Fruit fly (Drosophila melanogaster) whole organism, embryonic: ENCODE measurements around the gene CG42673.

Experiments used
- Bgb ChIP-seq: fragments of 200-800 bp; sonication (Bioruptor generic); IDR thresholded peaks from 2 replicates; pipeline ENCODE4 v1.3.6; 2022; ENCODE audit warnings: missing biosample characterization, missing genetic modification characterization; ENCODE audit not compliant: partially characterized antibody
- BtbVII ChIP-seq: fragments of 200-800 bp; sonication (Bioruptor generic); optimal IDR thresholded peaks from 3 replicates; lab custom pipeline; 2017; ENCODE audit warnings: missing biosample characterization, mild to moderate bottlenecking, missing genetic modification characterization
- CG1024 ChIP-seq: fragments of 200-800 bp; sonication (Bioruptor generic); IDR thresholded peaks from 2 replicates; pipeline ENCODE4 v1.3.6; 2022; ENCODE audit warnings: missing biosample characterization, missing genetic modification characterization
- CG10959 ChIP-seq: fragments of 200-800 bp; sonication (Bioruptor generic); IDR thresholded peaks from 2 replicates; pipeline ENCODE4 v1.3.6; 2022; ENCODE audit warnings: missing biosample characterization, missing genetic modification characterization
- CG11695 ChIP-seq: fragments of 200-800 bp; sonication (Bioruptor generic); IDR thresholded peaks from 3 replicates; pipeline ENCODE4 v1.3.6; 2022; ENCODE audit warnings: missing biosample characterization, missing genetic modification characterization
- CG12104 ChIP-seq: fragments of 200-800 bp; sonication (Bioruptor generic); optimal IDR thresholded peaks from 3 replicates; lab custom pipeline; 2016; ENCODE audit warnings: missing biosample characterization, missing genetic modification characterization
- CG12155 ChIP-seq: fragments of 200-800 bp; sonication (Bioruptor generic); optimal IDR thresholded peaks from 3 replicates; lab custom pipeline; 2016; ENCODE audit warnings: missing biosample characterization, missing genetic modification characterization
- CG14667 ChIP-seq: fragments of 200-800 bp; sonication (Bioruptor generic); IDR thresholded peaks from 2 replicates; pipeline ENCODE4 v1.3.6; 2022; ENCODE audit warnings: missing biosample characterization, missing genetic modification characterization
- CG1602 ChIP-seq: fragments of 200-800 bp; sonication (Bioruptor generic); optimal IDR thresholded peaks from 3 replicates; lab custom pipeline; 2016; ENCODE audit warnings: missing biosample characterization, missing genetic modification characterization
- CG16815 ChIP-seq: fragments of 200-800 bp; sonication (Bioruptor generic); optimal IDR thresholded peaks from 3 replicates; lab custom pipeline; 2017; ENCODE audit warnings: missing biosample characterization, mild to moderate bottlenecking, missing genetic modification characterization
- CG17328 ChIP-seq: fragments of 200-800 bp; sonication (Bioruptor generic); IDR thresholded peaks from 2 replicates; pipeline ENCODE4 v1.3.6; 2022; ENCODE audit warnings: missing biosample characterization, missing genetic modification characterization
- CG2199 ChIP-seq: fragments of 200-800 bp; sonication (Bioruptor generic); IDR thresholded peaks from 3 replicates; pipeline ENCODE4 v1.3.6; 2022; ENCODE audit warnings: missing biosample characterization, missing genetic modification characterization
- CG31441 ChIP-seq: fragments of 200-800 bp; sonication (Bioruptor generic); IDR thresholded peaks from 2 replicates; pipeline ENCODE4 v1.3.6; 2022; ENCODE audit warnings: missing biosample characterization, missing genetic modification characterization
- CG34376 ChIP-seq: fragments of 200-800 bp; sonication (Bioruptor generic); optimal IDR thresholded peaks from 2 replicates; lab custom pipeline; 2018; ENCODE audit warnings: missing biosample characterization, mild to moderate bottlenecking, missing genetic modification characterization
- CG34422 ChIP-seq: fragments of 200-800 bp; sonication (Bioruptor generic); IDR thresholded peaks from 3 replicates; pipeline ENCODE4 v1.3.6; 2022; ENCODE audit warnings: missing biosample characterization, missing genetic modification characterization
- CG4617 ChIP-seq: fragments of 200-800 bp; sonication (Bioruptor generic); optimal IDR thresholded peaks from 3 replicates; lab custom pipeline; 2016; ENCODE audit warnings: missing biosample characterization, missing genetic modification characterization, borderline replicate concordance
- CG6272 ChIP-seq: fragments of 200-800 bp; sonication (Bioruptor generic); IDR thresholded peaks from 2 replicates; pipeline ENCODE4 v1.3.6; 2022; ENCODE audit warnings: missing biosample characterization, missing genetic modification characterization
- CG6854 ChIP-seq: fragments of 200-800 bp; sonication (Bioruptor generic); optimal IDR thresholded peaks from 3 replicates; lab custom pipeline; 2017; ENCODE audit warnings: missing biosample characterization, mild to moderate bottlenecking, missing genetic modification characterization
- CG8765 ChIP-seq: fragments of 200-800 bp; sonication (Bioruptor generic); IDR thresholded peaks from 2 replicates; pipeline ENCODE4 v1.3.6; 2022; ENCODE audit warnings: missing biosample characterization, missing genetic modification characterization
- CG9727 ChIP-seq: fragments of 200-800 bp; sonication (Bioruptor generic); optimal IDR thresholded peaks from 3 replicates; lab custom pipeline; 2017; ENCODE audit warnings: missing biosample characterization, mild to moderate bottlenecking, missing genetic modification characterization
- CoRest ChIP-seq: fragments of 200-800 bp; sonication (Bioruptor generic); optimal IDR thresholded peaks from 3 replicates; lab custom pipeline; 2018; ENCODE audit warnings: missing biosample characterization, mild to moderate bottlenecking, missing genetic modification characterization, moderate library complexity
- CrebB ChIP-seq: fragments of 200-800 bp; sonication (Bioruptor generic); optimal IDR thresholded peaks from 3 replicates; lab custom pipeline; 2018; ENCODE audit warnings: missing biosample characterization, mild to moderate bottlenecking, missing genetic modification characterization
- HHEX ChIP-seq: fragments of 200-800 bp; sonication (Bioruptor generic); optimal IDR thresholded peaks from 3 replicates; lab custom pipeline; 2017; ENCODE audit warnings: missing biosample characterization, mild to moderate bottlenecking, missing genetic modification characterization, missing genetic modification reagents
- Lpt ChIP-seq: fragments of >200 bp; optimal IDR thresholded peaks from 2 replicates; lab custom pipeline; 2018; ENCODE audit warnings: missing biosample characterization, missing genetic modification characterization
- Poxn ChIP-seq: fragments of 200-800 bp; sonication (Bioruptor generic); IDR thresholded peaks from 2 replicates; pipeline ENCODE4 v1.3.6; 2022; ENCODE audit warnings: missing biosample characterization, missing genetic modification characterization
- Six4 ChIP-seq: fragments of 200-800 bp; sonication (Bioruptor generic); optimal IDR thresholded peaks from 2 replicates; lab custom pipeline; 2016; ENCODE audit warnings: missing biosample characterization, missing genetic modification characterization
- TFAM ChIP-seq: fragments of 200-800 bp; sonication (Bioruptor generic); optimal IDR thresholded peaks from 2 replicates; lab custom pipeline; 2017; ENCODE audit warnings: missing biosample characterization, missing genetic modification characterization, inconsistent platforms
- Vsx1 ChIP-seq: fragments of 200-800 bp; sonication (Bioruptor generic); optimal IDR thresholded peaks from 2 replicates; lab custom pipeline; 2017; ENCODE audit warnings: missing biosample characterization, mild to moderate bottlenecking, missing genetic modification characterization, missing genetic modification reagents
- abd-A ChIP-seq: fragments of 200-800 bp; sonication (Bioruptor generic); optimal IDR thresholded peaks from 3 replicates; lab custom pipeline; 2019; ENCODE audit warnings: missing biosample characterization, mild to moderate bottlenecking, missing genetic modification characterization, moderate library complexity
- ap ChIP-seq: fragments of 200-800 bp; sonication (Bioruptor generic); IDR thresholded peaks from 2 replicates; pipeline ENCODE4 v1.3.6; 2022; ENCODE audit warnings: missing biosample characterization, missing genetic modification characterization
- btn ChIP-seq: fragments of 200-800 bp; sonication (Bioruptor generic); optimal IDR thresholded peaks from 2 replicates; lab custom pipeline; 2016; ENCODE audit warnings: missing biosample characterization, missing genetic modification characterization
- chinmo ChIP-seq: fragments of 200-800 bp; sonication (Bioruptor generic); IDR thresholded peaks from 4 replicates; pipeline ENCODE4 v1.3.6; 2022; ENCODE audit warnings: missing biosample characterization, missing genetic modification characterization; ENCODE audit not compliant: partially characterized antibody
- corto ChIP-seq: fragments of 200-800 bp; sonication (Bioruptor generic); optimal IDR thresholded peaks from 2 replicates; lab custom pipeline; 2016; ENCODE audit warnings: missing biosample characterization, mild to moderate bottlenecking, missing genetic modification characterization, moderate library complexity
- croc ChIP-seq: fragments of 200-800 bp; sonication (Bioruptor generic); conservative IDR thresholded peaks from 3 replicates; pipeline ENCODE4 v1.3.6; 2022; ENCODE audit warnings: missing biosample characterization, missing genetic modification characterization
- crp ChIP-seq, 2 experiments: fragments of 200-800 bp; sonication (Bioruptor generic); optimal IDR thresholded peaks; 2 replicates in 1 of 2; 3 replicates in 1 of 2; lab custom pipeline; 2017; ENCODE audit warnings: missing biosample characterization in 2 of 2, missing genetic modification characterization in 2 of 2, mild to moderate bottlenecking in 1 of 2, moderate library complexity in 1 of 2
- ewg ChIP-seq: fragments of 200-800 bp; sonication (Bioruptor generic); optimal IDR thresholded peaks from 3 replicates; lab custom pipeline; 2017; ENCODE audit warnings: mild to moderate bottlenecking, missing biosample characterization, missing genetic modification reagents, missing genetic modification characterization
- fd64A ChIP-seq: fragments of 200-800 bp; sonication (Bioruptor generic); optimal IDR thresholded peaks from 3 replicates; lab custom pipeline; 2018; ENCODE audit warnings: missing biosample characterization, mild to moderate bottlenecking, missing genetic modification characterization
- gcm2 ChIP-seq: fragments of 200-800 bp; sonication (Bioruptor generic); optimal IDR thresholded peaks from 2 replicates; lab custom pipeline; 2016; ENCODE audit warnings: missing biosample characterization, missing genetic modification characterization
- h ChIP-seq: fragments of >200 bp; optimal IDR thresholded peaks from 2 replicates; lab custom pipeline; 2017
- ind ChIP-seq: fragments of 200-800 bp; sonication (Bioruptor generic); optimal IDR thresholded peaks from 3 replicates; lab custom pipeline; 2016; ENCODE audit warnings: missing biosample characterization, missing genetic modification characterization
- mirr ChIP-seq: fragments of 200-800 bp; sonication (Bioruptor generic); optimal IDR thresholded peaks from 3 replicates; lab custom pipeline; 2018; ENCODE audit warnings: missing biosample characterization, mild to moderate bottlenecking, missing genetic modification characterization
- mld ChIP-seq: fragments of 200-800 bp; sonication (Bioruptor generic); IDR thresholded peaks from 3 replicates; pipeline ENCODE4 v1.3.6; 2022; ENCODE audit warnings: missing biosample characterization, missing genetic modification characterization; ENCODE audit not compliant: partially characterized antibody
- pfk ChIP-seq: fragments of 200-800 bp; sonication (Bioruptor generic); optimal IDR thresholded peaks from 2 replicates; lab custom pipeline; 2018; ENCODE audit warnings: missing biosample characterization, mild to moderate bottlenecking, missing genetic modification characterization, moderate library complexity
- pzg ChIP-seq: fragments of 200-800 bp; sonication (Bioruptor generic); optimal IDR thresholded peaks from 3 replicates; lab custom pipeline; 2018; ENCODE audit warnings: missing biosample characterization, mild to moderate bottlenecking, missing genetic modification characterization, moderate library complexity
- rib ChIP-seq: fragments of 200-800 bp; sonication (Bioruptor generic); IDR thresholded peaks from 2 replicates; pipeline ENCODE4 v1.3.6; 2022; ENCODE audit warnings: missing biosample characterization, missing genetic modification characterization
- run ChIP-seq: fragments of 200-800 bp; sonication (Bioruptor generic); optimal IDR thresholded peaks from 3 replicates; lab custom pipeline; 2018; ENCODE audit warnings: missing biosample characterization, mild to moderate bottlenecking, missing genetic modification characterization
- sens-2 ChIP-seq: fragments of 200-800 bp; sonication (Bioruptor generic); IDR thresholded peaks from 2 replicates; pipeline ENCODE4 v1.3.6; 2022; ENCODE audit warnings: missing biosample characterization, missing genetic modification characterization
- shn ChIP-seq: fragments of 200-800 bp; sonication (Bioruptor generic); optimal IDR thresholded peaks from 3 replicates; lab custom pipeline; 2016; ENCODE audit warnings: missing biosample characterization, missing genetic modification characterization
- sima ChIP-seq: fragments of 200-800 bp; sonication (Bioruptor generic); optimal IDR thresholded peaks from 2 replicates; lab custom pipeline; 2016; ENCODE audit warnings: missing biosample characterization, missing genetic modification characterization
- tap ChIP-seq: fragments of 200-800 bp; optimal IDR thresholded peaks from 3 replicates; lab custom pipeline; 2019; ENCODE audit warnings: missing biosample characterization, mild to moderate bottlenecking, missing genetic modification characterization, moderate library complexity

The CG42673 gene

dm6 chr3L:9509037-9509830 lies 37.8 kb upstream of the CG42673 start, which contains the start of gene CG3408 (continued):
- TF ChIP-seq HHEX = no peak
- TF ChIP-seq corto (GFP tag; lab: Kevin White, UChicago) = no peak
- TF ChIP-seq pfk = peak; percentile 14
- TF ChIP-seq run (tag; lab: Kevin White, UChicago) = no peak
- no peak for TF ChIP-seq CG17328 (GFP tag; lab: Robert Waterston, UW)
- no peak; the same call in 1 of the 2 replicates for TF ChIP-seq Bgb (GFP tag; lab: Robert Waterston, UW)
- TF ChIP-seq CG6854 (GFP tag; lab: Kevin White, UChicago) = no peak
- peak; percentile 74; the same call in 1 of the 2 replicates for TF ChIP-seq CG10959 (GFP tag; lab: Robert Waterston, UW)
- no peak for TF ChIP-seq sens-2 (GFP tag; lab: Robert Waterston, UW)
- peak; percentile 54; the same call in 1 of the 3 replicates for TF ChIP-seq CG34422
- TF ChIP-seq CG12104 (GFP tag; lab: Kevin White, UChicago) = peak; percentile 7
- TF ChIP-seq CG12155 (GFP tag; lab: Kevin White, UChicago) = peak; percentile 95
- TF ChIP-seq tap (tag; lab: Kevin White, UChicago) = no peak
- no peak for TF ChIP-seq shn (GFP tag; lab: Kevin White, UChicago)
- TF ChIP-seq CG1602 (GFP tag; lab: Kevin White, UChicago) = no peak
- no peak for TF ChIP-seq mld
- TF ChIP-seq CG31441 (GFP tag; lab: Robert Waterston, UW) = peak; percentile 14; the same call in 1 of the 2 replicates
- no peak for TF ChIP-seq BtbVII (GFP tag; lab: Kevin White, UChicago)
- TF ChIP-seq ewg (GFP tag; lab: Kevin White, UChicago) = peak; percentile 62
- no peak for TF ChIP-seq CG11695 (GFP tag; lab: Robert Waterston, UW)
- TF ChIP-seq sima (GFP tag; lab: Kevin White, UChicago) = no peak
- peak; percentile 77; the same call in 1 of the 4 replicates for TF ChIP-seq chinmo
- peak; percentile 55 for TF ChIP-seq mirr (GFP tag; lab: Kevin White, UChicago)
- no peak for TF ChIP-seq h (lab: Kevin White, UChicago)
- TF ChIP-seq CG2199 (GFP tag; lab: Robert Waterston, UW) = no peak
- peak; percentile 94 for TF ChIP-seq pzg (GFP tag; lab: Kevin White, UChicago)
- TF ChIP-seq CG1024 (GFP tag; lab: Robert Waterston, UW) = no peak
- TF ChIP-seq CG14667 (GFP tag; lab: Robert Waterston, UW) = no peak
- no peak for TF ChIP-seq CG8765 (GFP tag; lab: Robert Waterston, UW)
- TF ChIP-seq Six4 (GFP tag; lab: Kevin White, UChicago) = no peak
- TF ChIP-seq CoRest (tag; lab: Kevin White, UChicago) = no peak
- TF ChIP-seq btn (GFP tag; lab: Kevin White, UChicago) = no peak
- TF ChIP-seq Poxn (GFP tag; lab: Robert Waterston, UW) = no peak
- TF ChIP-seq CG4617 (GFP tag; lab: Kevin White, UChicago) = no peak
- no peak for TF ChIP-seq CG6272 (GFP tag; lab: Robert Waterston, UW)
- no peak for TF ChIP-seq fd64A (GFP tag; lab: Kevin White, UChicago)
- TF ChIP-seq CrebB (tag; lab: Kevin White, UChicago) = no peak
- TF ChIP-seq TFAM (GFP tag; lab: Kevin White, UChicago) = no peak
- TF ChIP-seq croc (GFP tag; lab: Robert Waterston, UW) = no peak
- no peak for TF ChIP-seq gcm2 (GFP tag; lab: Kevin White, UChicago)
- TF ChIP-seq rib = 0 out of 2 replicates have a peak, but pooled peaks have one; percentile 24
- no peak for TF ChIP-seq Lpt (GFP tag; lab: Kevin White, UChicago)
- TF ChIP-seq Vsx1 (GFP tag; lab: Kevin White, UChicago) = peak; percentile 86
- no peak for TF ChIP-seq ind (GFP tag; lab: Kevin White, UChicago)
- TF ChIP-seq CG16815 (GFP tag; lab: Kevin White, UChicago) = no peak
- no peak for TF ChIP-seq ap (GFP tag; lab: Robert Waterston, UW)
- TF ChIP-seq crp (GFP tag; optimal IDR thresholded peaks at IDR 0.05; lab: Kevin White, UChicago) = no peak
- TF ChIP-seq abd-A = peak; percentile 61
- TF ChIP-seq CG34376 = peak; percentile 82
- TF ChIP-seq CG9727 (GFP tag; lab: Kevin White, UChicago) = no peak
